Fruit fly (Drosophila melanogaster) whole organism, embryonic: ENCODE data around the gene alphaTub67C.

Experiments used
- Adf1 ChIP-seq: fragments of 200-800 bp; sonication (Bioruptor generic); IDR thresholded peaks from 2 replicates; pipeline ENCODE4 v1.3.6; 2022; ENCODE audit warnings: missing biosample characterization, missing genetic modification characterization
- Antp ChIP-seq: fragments of 200-800 bp; sonication (Bioruptor generic); optimal IDR thresholded peaks from 3 replicates; lab custom pipeline; 2016; ENCODE audit warnings: missing biosample characterization, missing genetic modification characterization
- Asciz ChIP-seq: fragments of 200-800 bp; sonication (Bioruptor generic); optimal IDR thresholded peaks from 2 replicates; lab custom pipeline; 2017; ENCODE audit warnings: missing biosample characterization, mild to moderate bottlenecking, missing genetic modification characterization, missing genetic modification reagents
- Bteb2 ChIP-seq: fragments of 200-800 bp; sonication (Bioruptor generic); optimal IDR thresholded peaks from 2 replicates; lab custom pipeline; 2016; ENCODE audit warnings: missing biosample characterization, missing genetic modification characterization
- CG10543 ChIP-seq: fragments of 200-800 bp; sonication (Bioruptor generic); optimal IDR thresholded peaks from 3 replicates; lab custom pipeline; 2017; ENCODE audit warnings: missing biosample characterization, mild to moderate bottlenecking, missing genetic modification characterization, moderate library complexity
- CG10979 ChIP-seq: fragments of 200-800 bp; sonication (Bioruptor generic); optimal IDR thresholded peaks from 2 replicates; lab custom pipeline; 2018; ENCODE audit warnings: missing biosample characterization, mild to moderate bottlenecking, missing genetic modification characterization, moderate library complexity
- CG11247 ChIP-seq: fragments of 200-800 bp; sonication (Bioruptor generic); IDR thresholded peaks from 2 replicates; pipeline ENCODE4 v1.3.6; 2022; ENCODE audit warnings: missing biosample characterization, missing genetic modification characterization
- CG12391 ChIP-seq: fragments of 200-800 bp; sonication (Bioruptor generic); optimal IDR thresholded peaks from 3 replicates; lab custom pipeline; 2018; ENCODE audit warnings: missing biosample characterization, mild to moderate bottlenecking, missing genetic modification characterization, moderate library complexity
- CG12744 ChIP-seq: fragments of 200-800 bp; sonication (Bioruptor generic); optimal IDR thresholded peaks from 2 replicates; lab custom pipeline; 2016; ENCODE audit warnings: missing biosample characterization, missing genetic modification characterization
- CG13287 ChIP-seq: fragments of 200-800 bp; sonication (Bioruptor generic); IDR thresholded peaks from 2 replicates; pipeline ENCODE4 v1.3.6; 2022; ENCODE audit warnings: missing biosample characterization, missing genetic modification characterization; ENCODE audit not compliant: partially characterized antibody
- CG15514 ChIP-seq: fragments of 200-800 bp; sonication (Bioruptor generic); optimal IDR thresholded peaks from 3 replicates; lab custom pipeline; 2017; ENCODE audit warnings: missing biosample characterization, missing genetic modification characterization, mild to moderate bottlenecking, moderate library complexity, missing genetic modification reagents
- CG1647 ChIP-seq: fragments of 200-800 bp; sonication (Bioruptor generic); optimal IDR thresholded peaks from 3 replicates; lab custom pipeline; 2016; ENCODE audit warnings: missing biosample characterization, missing genetic modification characterization
- CG30403 ChIP-seq: fragments of 200-800 bp; sonication (Bioruptor generic); optimal IDR thresholded peaks from 3 replicates; lab custom pipeline; 2016; ENCODE audit warnings: missing biosample characterization, missing genetic modification characterization
- CG31224 ChIP-seq: fragments of 200-800 bp; sonication (Bioruptor generic); IDR thresholded peaks from 2 replicates; pipeline ENCODE4 v1.3.6; 2022; ENCODE audit warnings: missing biosample characterization, missing genetic modification characterization
- CG3163 ChIP-seq: fragments of 200-800 bp; sonication (Bioruptor generic); optimal IDR thresholded peaks from 3 replicates; lab custom pipeline; 2016; ENCODE audit warnings: missing biosample characterization, missing genetic modification characterization
- CG33557 ChIP-seq: fragments of 200-800 bp; sonication (Bioruptor generic); optimal IDR thresholded peaks from 2 replicates; lab custom pipeline; 2019; ENCODE audit warnings: missing biosample characterization, mild to moderate bottlenecking, missing genetic modification characterization, moderate library complexity
- CG34422 ChIP-seq: fragments of 200-800 bp; sonication (Bioruptor generic); IDR thresholded peaks from 3 replicates; pipeline ENCODE4 v1.3.6; 2022; ENCODE audit warnings: missing biosample characterization, missing genetic modification characterization
- CG3847 ChIP-seq: fragments of 200-800 bp; sonication (Bioruptor generic); IDR thresholded peaks from 2 replicates; pipeline ENCODE4 v1.3.6; 2022; ENCODE audit warnings: missing biosample characterization, missing genetic modification characterization
- CG4360 ChIP-seq: fragments of 200-800 bp; sonication (Bioruptor generic); IDR thresholded peaks from 2 replicates; pipeline ENCODE4 v1.3.6; 2022; ENCODE audit warnings: missing biosample characterization, missing genetic modification characterization
- CG8359 ChIP-seq: fragments of 200-800 bp; sonication (Bioruptor generic); optimal IDR thresholded peaks from 2 replicates; lab custom pipeline; 2017; ENCODE audit warnings: missing biosample characterization, mild to moderate bottlenecking, missing genetic modification characterization, borderline replicate concordance
- CG9609 ChIP-seq: fragments of 200-800 bp; sonication (Bioruptor generic); optimal IDR thresholded peaks from 3 replicates; lab custom pipeline; 2016; ENCODE audit warnings: missing biosample characterization, missing genetic modification characterization
- Deaf1 ChIP-seq: fragments of 200-800 bp; optimal IDR thresholded peaks from 3 replicates; lab custom pipeline; 2019; ENCODE audit warnings: missing biosample characterization, mild to moderate bottlenecking, missing genetic modification characterization, moderate library complexity
- GATAe ChIP-seq: fragments of 200-800 bp; sonication (Bioruptor generic); conservative IDR thresholded peaks from 2 replicates; pipeline ENCODE4 v1.3.6; 2022; ENCODE audit warnings: missing biosample characterization, missing genetic modification characterization
- Gug ChIP-seq: fragments of 200-800 bp; sonication (Bioruptor generic); IDR thresholded peaks from 4 replicates; pipeline ENCODE4 v1.3.6; 2022; ENCODE audit warnings: missing biosample characterization, missing genetic modification characterization
- Hey ChIP-seq: fragments of 200-800 bp; sonication (Bioruptor generic); optimal IDR thresholded peaks from 3 replicates; lab custom pipeline; 2018; ENCODE audit warnings: missing biosample characterization, mild to moderate bottlenecking, missing genetic modification characterization
- Hmx ChIP-seq: fragments of 200-800 bp; sonication (Bioruptor generic); optimal IDR thresholded peaks from 2 replicates; lab custom pipeline; 2016; ENCODE audit warnings: missing biosample characterization, missing genetic modification characterization
- Lhr ChIP-seq: fragments of 200-800 bp; sonication (Bioruptor generic); optimal IDR thresholded peaks from 3 replicates; lab custom pipeline; 2017; ENCODE audit warnings: mild to moderate bottlenecking, missing biosample characterization, missing genetic modification reagents, missing genetic modification characterization
- Mes4 ChIP-seq: fragments of 200-800 bp; sonication (Bioruptor generic); optimal IDR thresholded peaks from 2 replicates; lab custom pipeline; 2016; ENCODE audit warnings: missing biosample characterization, missing genetic modification characterization
- Side ChIP-seq: fragments of 200-800 bp; sonication (Bioruptor generic); optimal IDR thresholded peaks from 2 replicates; lab custom pipeline; 2016; ENCODE audit warnings: missing biosample characterization, missing genetic modification characterization
- bbx ChIP-seq: fragments of 200-800 bp; sonication (Bioruptor generic); IDR thresholded peaks from 2 replicates; pipeline ENCODE4 v1.3.6; 2022; ENCODE audit warnings: missing biosample characterization, missing genetic modification characterization; ENCODE audit not compliant: partially characterized antibody
- bigmax ChIP-seq: fragments of 200-800 bp; sonication (Bioruptor generic); optimal IDR thresholded peaks from 2 replicates; lab custom pipeline; 2018; ENCODE audit warnings: missing biosample characterization, mild to moderate bottlenecking, missing genetic modification characterization
- crp ChIP-seq, 2 experiments: fragments of 200-800 bp; sonication (Bioruptor generic); optimal IDR thresholded peaks; 2 replicates in 1 of 2; 3 replicates in 1 of 2; lab custom pipeline; 2017; ENCODE audit warnings: missing biosample characterization in 2 of 2, missing genetic modification characterization in 2 of 2, mild to moderate bottlenecking in 1 of 2, moderate library complexity in 1 of 2
- cwo ChIP-seq: fragments of 200-800 bp; sonication (Bioruptor generic); optimal IDR thresholded peaks from 3 replicates; lab custom pipeline; 2017; ENCODE audit warnings: missing biosample characterization, missing genetic modification characterization, mild to moderate bottlenecking, moderate library complexity, missing genetic modification reagents
- dan ChIP-seq: fragments of 200-800 bp; sonication (Bioruptor generic); IDR thresholded peaks from 2 replicates; pipeline ENCODE4 v1.3.6; 2022; ENCODE audit warnings: missing biosample characterization, missing genetic modification characterization
- dysf ChIP-seq: fragments of 200-800 bp; sonication (Bioruptor generic); IDR thresholded peaks from 3 replicates; pipeline ENCODE4 v1.3.6; 2022; ENCODE audit warnings: missing biosample characterization, missing genetic modification characterization
- ewg ChIP-seq: fragments of 200-800 bp; sonication (Bioruptor generic); optimal IDR thresholded peaks from 3 replicates; lab custom pipeline; 2017; ENCODE audit warnings: mild to moderate bottlenecking, missing biosample characterization, missing genetic modification reagents, missing genetic modification characterization
- fd102C ChIP-seq: fragments of 200-800 bp; sonication (Bioruptor generic); optimal IDR thresholded peaks from 2 replicates; lab custom pipeline; 2018; ENCODE audit warnings: missing biosample characterization, mild to moderate bottlenecking, missing genetic modification characterization, moderate library complexity
- gro ChIP-seq: fragments of 200-800 bp; sonication (Bioruptor generic); optimal IDR thresholded peaks from 2 replicates; lab custom pipeline; 2016; ENCODE audit warnings: missing biosample characterization, missing genetic modification characterization
- insv ChIP-seq, 2 experiments: fragments of 200-800 bp; sonication (Bioruptor generic); optimal IDR thresholded peaks; 3 replicates each; lab custom pipeline; 2016 to 2018; ENCODE audit warnings: missing biosample characterization in 2 of 2, missing genetic modification characterization in 2 of 2
- kah ChIP-seq: fragments of 200-800 bp; sonication (Bioruptor generic); optimal IDR thresholded peaks from 2 replicates; lab custom pipeline; 2018; ENCODE audit warnings: missing biosample characterization, mild to moderate bottlenecking, missing genetic modification characterization
- ken ChIP-seq: fragments of 200-800 bp; sonication (Bioruptor generic); IDR thresholded peaks from 3 replicates; pipeline ENCODE4 v1.3.6; 2022; ENCODE audit warnings: missing biosample characterization, missing genetic modification characterization
- onecut ChIP-seq: fragments of 200-800 bp; sonication (Bioruptor generic); IDR thresholded peaks from 2 replicates; pipeline ENCODE4 v1.3.6; 2022; ENCODE audit warnings: missing biosample characterization, missing genetic modification characterization
- peb ChIP-seq: fragments of 200-800 bp; sonication (Bioruptor generic); IDR thresholded peaks from 2 replicates; pipeline ENCODE4 v1.3.6; 2022; ENCODE audit warnings: missing biosample characterization, missing genetic modification characterization
- pho ChIP-seq: fragments of 200-800 bp; sonication (Bioruptor generic); optimal IDR thresholded peaks from 2 replicates; lab custom pipeline; 2016; ENCODE audit warnings: missing biosample characterization, missing genetic modification characterization
- psq ChIP-seq: fragments of 200-800 bp; sonication (Bioruptor generic); optimal IDR thresholded peaks from 2 replicates; lab custom pipeline; 2017; ENCODE audit warnings: missing biosample characterization, missing genetic modification characterization
- ro ChIP-seq: fragments of 200-800 bp; sonication (Bioruptor generic); IDR thresholded peaks from 2 replicates; pipeline ENCODE4 v1.3.6; 2022; ENCODE audit warnings: missing biosample characterization, missing genetic modification characterization
- scrt ChIP-seq: fragments of 200-800 bp; sonication (Bioruptor generic); optimal IDR thresholded peaks from 2 replicates; lab custom pipeline; 2018; ENCODE audit warnings: missing biosample characterization, mild to moderate bottlenecking, missing genetic modification characterization, moderate library complexity
- sens-2 ChIP-seq: fragments of 200-800 bp; sonication (Bioruptor generic); IDR thresholded peaks from 2 replicates; pipeline ENCODE4 v1.3.6; 2022; ENCODE audit warnings: missing biosample characterization, missing genetic modification characterization
- tin ChIP-seq: fragments of 200-800 bp; sonication (Bioruptor generic); optimal IDR thresholded peaks from 3 replicates; lab custom pipeline; 2016; ENCODE audit warnings: missing biosample characterization, missing genetic modification characterization
- tup ChIP-seq: fragments of 200-800 bp; sonication (Bioruptor generic); optimal IDR thresholded peaks from 2 replicates; lab custom pipeline; 2016; ENCODE audit warnings: missing biosample characterization, mild to moderate bottlenecking, missing genetic modification characterization, moderate library complexity
- tx ChIP-seq: fragments of 200-800 bp; sonication (Bioruptor generic); optimal IDR thresholded peaks from 2 replicates; lab custom pipeline; 2016; ENCODE audit warnings: missing biosample characterization, missing genetic modification characterization
- wdn ChIP-seq: fragments of 200-800 bp; sonication (Bioruptor generic); IDR thresholded peaks from 2 replicates; pipeline ENCODE4 v1.3.6; 2022; ENCODE audit warnings: missing biosample characterization, missing genetic modification characterization

alphaTub67C gene

dm6 chr3L:9643762-9644161 lies 37.3 kb upstream of the alphaTub67C start, which contains the start of gene CNMaR:
Gene CNMaR (plus strand): TSS chr3L:9644109.
- TF ChIP-seq CG31224 (GFP tag; lab: Robert Waterston, UW): peak; percentile 78
- TF ChIP-seq Antp: no peak
- no peak for TF ChIP-seq bbx
- no peak for TF ChIP-seq bigmax
- TF ChIP-seq Asciz: no peak
- no peak for TF ChIP-seq Gug (GFP tag; lab: Robert Waterston, UW)
- no peak for TF ChIP-seq insv (GFP tag; optimal IDR thresholded peaks at IDR 0.05; lab: Kevin White, UChicago)
- TF ChIP-seq Bteb2: no peak
- no peak for TF ChIP-seq CG30403 (GFP tag; lab: Kevin White, UChicago)
- TF ChIP-seq tin: no peak
- no peak for TF ChIP-seq CG12391
- TF ChIP-seq dysf (GFP tag; lab: Robert Waterston, UW): 0 out of 3 replicates have a peak, but pooled peaks have one; percentile 16
- TF ChIP-seq scrt (GFP tag; lab: Kevin White, UChicago): peak; percentile 100
- no peak for TF ChIP-seq CG3163 (GFP tag; lab: Kevin White, UChicago)
- TF ChIP-seq CG10979: no peak
- no peak for TF ChIP-seq Hmx
- no peak for TF ChIP-seq CG15514 (GFP tag; lab: Kevin White, UChicago)
- no peak for TF ChIP-seq pho (GFP tag; lab: Kevin White, UChicago)
- TF ChIP-seq CG8359 (GFP tag; lab: Kevin White, UChicago): no peak
- peak; percentile 10 for TF ChIP-seq kah (GFP tag; lab: Kevin White, UChicago)
- peak; percentile 59; the same call in 1 of the 3 replicates for TF ChIP-seq CG34422 (GFP tag; lab: Robert Waterston, UW)
- no peak for TF ChIP-seq psq (GFP tag; lab: Kevin White, UChicago)
- TF ChIP-seq ken: no peak
- peak; percentile 85 for TF ChIP-seq ewg (GFP tag; lab: Kevin White, UChicago)

dm6 chr3L:9671372-9671771 lies 9.7 kb upstream of the alphaTub67C start:
- no peak for TF ChIP-seq tup
- TF ChIP-seq wdn (GFP tag; lab: Robert Waterston, UW): no peak
- no peak for TF ChIP-seq Asciz
- TF ChIP-seq crp (GFP tag; optimal IDR thresholded peaks at IDR 0.05; lab: Kevin White, UChicago): peak in 1 of 2 experiments; percentile 30
- no peak for TF ChIP-seq peb
- peak; percentile 51; the same call in 1 of the 2 replicates for TF ChIP-seq Adf1 (GFP tag; lab: Robert Waterston, UW)
- no peak for TF ChIP-seq CG12744 (GFP tag; lab: Kevin White, UChicago)
- peak; percentile 42 for TF ChIP-seq CG10543 (GFP tag; lab: Kevin White, UChicago)
- no peak for TF ChIP-seq CG1647 (GFP tag; lab: Kevin White, UChicago)
- TF ChIP-seq onecut (GFP tag; lab: Robert Waterston, UW): no peak
- TF ChIP-seq dan (GFP tag; lab: Robert Waterston, UW): no peak
- TF ChIP-seq ro (GFP tag; lab: Robert Waterston, UW): no peak
- TF ChIP-seq CG13287 (GFP tag; lab: Robert Waterston, UW): no peak
- no peak for TF ChIP-seq ken
- TF ChIP-seq CG3847 (GFP tag; lab: Robert Waterston, UW): no peak
- TF ChIP-seq Mes4 (GFP tag; lab: Kevin White, UChicago): no peak
- peak; percentile 54 for TF ChIP-seq CG4360
- 0 out of 2 replicates have a peak, but pooled peaks have one; percentile 17 for TF ChIP-seq CG11247 (GFP tag; lab: Robert Waterston, UW)
- TF ChIP-seq cwo (GFP tag; lab: Kevin White, UChicago): peak; percentile 61
- TF ChIP-seq CG33557 (GFP tag; lab: Kevin White, UChicago): no peak
- TF ChIP-seq Deaf1 (tag; lab: Kevin White, UChicago): no peak
- no peak for TF ChIP-seq CG9609 (GFP tag; lab: Kevin White, UChicago)
- peak; percentile 89 for TF ChIP-seq GATAe
- no peak for TF ChIP-seq Lhr (GFP tag; lab: Kevin White, UChicago)
- no peak for TF ChIP-seq Side (GFP tag; lab: Kevin White, UChicago)
- TF ChIP-seq fd102C (GFP tag; lab: Kevin White, UChicago): no peak
- TF ChIP-seq sens-2 (GFP tag; lab: Robert Waterston, UW): peak; percentile 39; the same call in 1 of the 2 replicates
- TF ChIP-seq Hey (tag; lab: Kevin White, UChicago): peak; percentile 51
- no peak for TF ChIP-seq tx (GFP tag; lab: Kevin White, UChicago)
- no peak for TF ChIP-seq gro (GFP tag; lab: Kevin White, UChicago)
